Worm (Caenorhabditis elegans) whole organism, L4 larva: ENCODE results near the gene clec-4.
A peak's percentile ranks its signal among the peaks of the same experiment; 100 is the strongest.

Experiments used
- D1046.2 ChIP-seq: fragments of 200-800 bp; sonication (Bioruptor generic); IDR thresholded peaks from 2 replicates; pipeline ENCODE4 v1.3.6; 2022; ENCODE audit warnings: missing genetic modification characterization, missing compliant biosample characterization
- F26F4.8 ChIP-seq: fragments of 200-800 bp; sonication (Bioruptor generic); conservative IDR thresholded peaks from 2 replicates; pipeline ENCODE4 v1.3.6; 2022; ENCODE audit warnings: missing genetic modification characterization, missing compliant biosample characterization
- R02D3.7 ChIP-seq: fragments of 150-350 bp; sonication (generic microtip); optimal IDR thresholded peaks from 3 replicates; lab custom pipeline; 2014; ENCODE audit warnings: missing biosample characterization, missing genetic modification characterization
- T20F7.1 ChIP-seq: fragments of 200-800 bp; sonication (Bioruptor generic); optimal IDR thresholded peaks from 2 replicates; lab custom pipeline; 2018; ENCODE audit warnings: mild to moderate bottlenecking, missing genetic modification characterization, missing compliant biosample characterization
- T26A8.4 ChIP-seq: fragments of 200-800 bp; sonication (Bioruptor generic); IDR thresholded peaks from 2 replicates; pipeline ENCODE4 v1.3.6; 2022; ENCODE audit warnings: missing genetic modification characterization, missing compliant biosample characterization
- Y105C5A.15 ChIP-seq: fragments of 200-800 bp; sonication (Bioruptor generic); IDR thresholded peaks from 2 replicates; pipeline ENCODE4 v1.3.6; 2022; ENCODE audit warnings: missing genetic modification characterization, missing compliant biosample characterization
- Y5F2A.4 ChIP-seq: fragments of 200-800 bp; sonication (Bioruptor generic); optimal IDR thresholded peaks from 2 replicates; lab custom pipeline; 2018; ENCODE audit warnings: mild to moderate bottlenecking, missing genetic modification characterization, missing compliant biosample characterization
- aha-1 ChIP-seq: fragments of 150-350 bp; peaks from one replicate; lab custom pipeline; 2014; ENCODE audit warnings: missing biosample characterization, missing genetic modification characterization
- aly-2 ChIP-seq: sonication (generic microtip); optimal IDR thresholded peaks from 2 replicates; lab custom pipeline; 2018; ENCODE audit warnings: missing biosample characterization, missing genetic modification characterization
- ceh-20 ChIP-seq: fragments of 200-800 bp; sonication (Bioruptor generic); IDR thresholded peaks from 2 replicates; pipeline ENCODE4 v1.3.6; 2022; ENCODE audit warnings: missing genetic modification reagents, missing genetic modification characterization, missing compliant biosample characterization
- ceh-82 ChIP-seq: sonication (generic microtip); optimal IDR thresholded peaks from 2 replicates; lab custom pipeline; 2017; ENCODE audit warnings: missing biosample characterization, missing genetic modification characterization
- cey-2 ChIP-seq: sonication (generic microtip); optimal IDR thresholded peaks from 3 replicates; lab custom pipeline; 2017; ENCODE audit warnings: missing genetic modification characterization, mild to moderate bottlenecking, missing compliant biosample characterization, antibody characterized with exemption, borderline replicate concordance; ENCODE audit not compliant: insufficient read depth
- daf-19 ChIP-seq: fragments of 200-800 bp; sonication (Bioruptor generic); conservative IDR thresholded peaks from 2 replicates; pipeline ENCODE4 v1.3.6; 2022; ENCODE audit warnings: missing genetic modification characterization, missing compliant biosample characterization
- dmd-6 ChIP-seq: fragments of 200-800 bp; sonication (Bioruptor generic); IDR thresholded peaks from 2 replicates; pipeline ENCODE4 v1.3.6; 2022; ENCODE audit warnings: missing genetic modification reagents, missing genetic modification characterization, missing compliant biosample characterization
- fkh-10 ChIP-seq: fragments of 150-350 bp; optimal IDR thresholded peaks from 2 replicates; lab custom pipeline; 2014; ENCODE audit warnings: missing biosample characterization, missing genetic modification reagents, missing genetic modification characterization
- hif-1 ChIP-seq, 2 experiments: sonication (generic microtip); optimal IDR thresholded peaks; 2 replicates each; lab custom pipeline; 2016 to 2017; ENCODE audit warnings: missing compliant biosample characterization in 2 of 2, missing genetic modification characterization in 2 of 2, missing genetic modification reagents in 2 of 2, missing genotype in 2 of 2, mild to moderate bottlenecking in 1 of 2
- hlh-11 ChIP-seq: fragments of 200-800 bp; sonication (Bioruptor generic); optimal IDR thresholded peaks from 2 replicates; lab custom pipeline; 2018; ENCODE audit warnings: mild to moderate bottlenecking, missing genetic modification characterization, missing compliant biosample characterization
- hlh-30 ChIP-seq: sonication (generic microtip); optimal IDR thresholded peaks from 2 replicates; lab custom pipeline; 2017; ENCODE audit warnings: antibody characterized with exemption, mild to moderate bottlenecking, missing genetic modification characterization, missing compliant biosample characterization; ENCODE audit not compliant: insufficient read depth
- lin-15B ChIP-seq: fragments of 150-350 bp; sonication (generic microtip); optimal IDR thresholded peaks from 3 replicates; lab custom pipeline; 2014; ENCODE audit warnings: missing biosample characterization, missing genetic modification characterization
- lin-29 ChIP-seq: fragments of 200-800 bp; sonication (Bioruptor generic); IDR thresholded peaks from 2 replicates; pipeline ENCODE4 v1.3.6; 2022; ENCODE audit warnings: missing genetic modification reagents, missing genetic modification characterization, missing compliant biosample characterization
- lir-3 ChIP-seq: sonication (generic microtip); optimal IDR thresholded peaks from 2 replicates; lab custom pipeline; 2016; ENCODE audit warnings: mild to moderate bottlenecking, missing genetic modification characterization, missing compliant biosample characterization
- lsy-2 ChIP-seq, 2 experiments: fragments of 150-350 bp in 1 of 2; sonication (generic microtip) in 1 of 2; optimal IDR thresholded peaks; 2 replicates each; lab custom pipeline; 2014 to 2017; ENCODE audit warnings: missing biosample characterization in 2 of 2, missing genetic modification characterization in 2 of 2
- madf-5 ChIP-seq, 2 experiments: fragments of 200-800 bp; sonication (Bioruptor generic); IDR thresholded peaks; 2 replicates each; pipeline ENCODE4 v1.3.6; 2022; ENCODE audit warnings: missing compliant biosample characterization in 2 of 2, missing genetic modification characterization in 2 of 2
- madf-9 ChIP-seq: fragments of 200-800 bp; sonication (Bioruptor generic); conservative IDR thresholded peaks from 2 replicates; pipeline ENCODE4 v1.3.6; 2022; ENCODE audit warnings: missing genetic modification reagents, missing genetic modification characterization, missing compliant biosample characterization
- mdl-1 ChIP-seq, 2 experiments: fragments of 150-350 bp in 1 of 2; sonication (generic microtip) in 1 of 2; optimal IDR thresholded peaks; 2 replicates each; lab custom pipeline; 2014 to 2017; ENCODE audit warnings: missing biosample characterization in 2 of 2, missing genetic modification characterization in 2 of 2
- mdt-29 ChIP-seq: fragments of 200-800 bp; sonication (Bioruptor generic); IDR thresholded peaks from 2 replicates; pipeline ENCODE4 v1.3.6; 2022; ENCODE audit warnings: missing genetic modification reagents, missing genetic modification characterization, missing compliant biosample characterization
- mxl-3 ChIP-seq: fragments of 200-800 bp; sonication (Bioruptor generic); optimal IDR thresholded peaks from 2 replicates; lab custom pipeline; 2018; ENCODE audit warnings: mild to moderate bottlenecking, missing genetic modification characterization, missing compliant biosample characterization
- nhr-10 ChIP-seq: fragments of 150-350 bp; optimal IDR thresholded peaks from 2 replicates; lab custom pipeline; 2014; ENCODE audit warnings: missing biosample characterization, missing genetic modification characterization
- nhr-237 ChIP-seq: sonication (generic microtip); optimal IDR thresholded peaks from 2 replicates; lab custom pipeline; 2017; ENCODE audit warnings: missing biosample characterization, missing genetic modification characterization
- nhr-25 ChIP-seq: sonication (generic microtip); optimal IDR thresholded peaks from 2 replicates; lab custom pipeline; 2017; ENCODE audit warnings: missing genetic modification characterization, mild to moderate bottlenecking, missing compliant biosample characterization, antibody characterized with exemption, moderate library complexity, borderline replicate concordance; ENCODE audit not compliant: insufficient read depth
- nhr-28 ChIP-seq: fragments of 150-350 bp; optimal IDR thresholded peaks from 2 replicates; lab custom pipeline; 2014; ENCODE audit warnings: missing biosample characterization, missing genetic modification characterization
- nhr-41 ChIP-seq: fragments of 200-800 bp; sonication (Bioruptor generic); IDR thresholded peaks from 2 replicates; pipeline ENCODE4 v1.3.6; 2022; ENCODE audit warnings: missing genetic modification reagents, missing genetic modification characterization, missing compliant biosample characterization
- nhr-48 ChIP-seq: sonication (generic microtip); optimal IDR thresholded peaks from 2 replicates; lab custom pipeline; 2016; ENCODE audit warnings: mild to moderate bottlenecking, missing genetic modification characterization, missing compliant biosample characterization
- nhr-76 ChIP-seq: fragments of 150-350 bp; optimal IDR thresholded peaks from 2 replicates; lab custom pipeline; 2014; ENCODE audit warnings: missing biosample characterization, missing genetic modification characterization
- pqm-1 ChIP-seq: sonication (generic microtip); optimal IDR thresholded peaks from 2 replicates; lab custom pipeline; 2017; ENCODE audit warnings: missing biosample characterization, missing genetic modification characterization
- snpc-1.2 ChIP-seq: fragments of 200-800 bp; sonication (Bioruptor generic); IDR thresholded peaks from 2 replicates; pipeline ENCODE4 v1.3.6; 2022; ENCODE audit warnings: missing genetic modification reagents, missing genetic modification characterization, missing compliant biosample characterization
- tag-97 ChIP-seq: fragments of 200-800 bp; sonication (Bioruptor generic); IDR thresholded peaks from 2 replicates; pipeline ENCODE4 v1.3.6; 2022; ENCODE audit warnings: missing genetic modification characterization, missing compliant biosample characterization
- unc-62 ChIP-seq, 3 experiments: fragments of 150-350 bp in 1 of 3; sonication (generic microtip); optimal IDR thresholded peaks in 2 of 3; peaks in 1 of 3; 1 replicate in 1 of 3; 2 replicates in 2 of 3; lab custom pipeline; 2014 to 2017; ENCODE audit warnings: missing biosample characterization in 3 of 3, missing genetic modification characterization in 3 of 3, missing genetic modification reagents in 3 of 3, missing genotype in 1 of 3
- zag-1 ChIP-seq: fragments of 150-350 bp; optimal IDR thresholded peaks from 2 replicates; lab custom pipeline; 2014; ENCODE audit warnings: missing biosample characterization, missing genetic modification characterization
- zfp-2 ChIP-seq: sonication (generic microtip); optimal IDR thresholded peaks from 2 replicates; lab custom pipeline; 2016; ENCODE audit warnings: mild to moderate bottlenecking, missing genetic modification characterization, missing compliant biosample characterization
- zip-11 ChIP-seq: fragments of 200-800 bp; sonication (Bioruptor generic); IDR thresholded peaks from 2 replicates; pipeline ENCODE4 v1.3.6; 2022; ENCODE audit warnings: missing genetic modification characterization, missing compliant biosample characterization
- ztf-7 ChIP-seq: fragments of 150-350 bp; optimal IDR thresholded peaks from 2 replicates; lab custom pipeline; 2014; ENCODE audit warnings: missing biosample characterization, missing genetic modification characterization

The clec-4 gene

DNA sequence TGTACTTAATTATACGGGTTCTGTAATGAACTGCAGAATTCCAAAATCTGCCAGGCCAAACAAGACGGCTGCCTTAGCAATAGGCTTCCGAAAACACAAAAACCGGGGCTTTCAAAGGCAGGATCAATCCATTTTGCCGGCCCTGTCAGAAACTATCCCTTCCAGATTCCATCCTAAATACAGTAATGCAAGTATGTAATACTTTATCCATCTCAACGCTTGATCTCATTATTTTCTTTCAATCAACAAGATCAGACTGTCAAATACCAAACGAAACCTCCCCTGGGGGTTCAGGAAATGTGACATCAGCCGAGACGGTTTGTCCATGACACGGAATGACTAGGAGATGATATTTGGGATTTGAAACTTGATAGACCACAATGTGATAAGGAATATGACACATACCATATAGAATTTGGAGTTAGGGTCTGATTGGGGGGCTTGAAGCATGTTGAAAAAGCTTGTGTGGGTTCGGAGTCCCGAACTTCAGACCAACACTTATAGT lies 45.3 kb upstream of the clec-4 start:
- TF ChIP-seq unc-62 (GFP tag; optimal IDR thresholded peaks at IDR 0.05 in 1 of 2; lab: Kevin White, UChicago) (peak in 1 of 2 experiments; percentile 96), unc-62 (tag; optimal IDR thresholded peaks at IDR 0.05; lab: Kevin White, UChicago) (no peak), lin-15B (no peak), T20F7.1 (GFP tag; lab: Kevin White, UChicago) (no peak), daf-19 (GFP tag; lab: Robert Waterston, UW) (peak; percentile 60; the same call in 1 of the 2 replicates), T26A8.4 (no peak), Y5F2A.4 (GFP tag; lab: Kevin White, UChicago) (no peak), madf-9 (no peak), madf-5 (GFP tag; IDR thresholded peaks at IDR 0.05; lab: Robert Waterston, UW) (no peak), ceh-20 (GFP tag; lab: Robert Waterston, UW) (no peak), zfp-2 (tag; lab: Kevin White, UChicago) (no peak), zag-1 (tag; lab: Kevin White, UChicago) (no peak), hif-1 (tag; optimal IDR thresholded peaks at IDR 0.05; lab: Kevin White, UChicago) (no peak), R02D3.7 (tag; lab: Kevin White, UChicago) (no peak), F26F4.8 (GFP tag; lab: Robert Waterston, UW) (no peak), tag-97 (GFP tag; lab: Robert Waterston, UW) (no peak), cey-2 (tag; lab: Kevin White, UChicago) (no peak), ztf-7 (tag; lab: Kevin White, UChicago) (no peak), pqm-1 (no peak), fkh-10 (no peak), nhr-237 (tag; lab: Kevin White, UChicago) (no peak), Y105C5A.15 (no peak), lin-29 (no peak), D1046.2 (GFP tag; lab: Robert Waterston, UW) (0 out of 2 replicates have a peak, but pooled peaks have one; percentile 10), mdt-29 (GFP tag; lab: Robert Waterston, UW) (no peak), zip-11 (GFP tag; lab: Robert Waterston, UW) (no peak), aha-1 (peak; percentile 69)

DNA sequence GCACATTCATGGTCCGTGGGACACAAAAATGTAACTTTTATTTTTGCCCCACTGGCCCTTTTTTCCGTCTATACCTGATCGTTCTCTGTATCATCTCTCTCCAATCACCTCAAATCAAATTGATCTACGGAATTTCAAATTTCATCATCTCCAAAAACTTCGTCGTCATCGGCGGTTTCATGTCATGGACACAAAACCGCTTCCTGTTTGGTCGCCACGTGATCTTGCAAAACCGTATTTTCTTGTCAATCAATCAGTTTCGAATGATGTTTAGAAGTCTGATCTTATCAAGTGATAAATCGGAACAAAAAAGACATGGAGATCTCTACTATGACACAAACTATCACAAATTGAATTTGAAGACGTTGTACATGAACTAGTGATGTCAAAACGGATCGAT lies 44.8 kb upstream of the clec-4 start:
- TF ChIP-seq nhr-41 (GFP tag; lab: Robert Waterston, UW): no peak
- TF ChIP-seq nhr-10 (tag; lab: Kevin White, UChicago): peak; percentile 10
- TF ChIP-seq ceh-82 (tag; lab: Kevin White, UChicago): no peak
- TF ChIP-seq F26F4.8 (GFP tag; lab: Robert Waterston, UW): no peak
- no peak for TF ChIP-seq lsy-2 (tag; optimal IDR thresholded peaks at IDR 0.05; lab: Kevin White, UChicago)
- 0 out of 2 replicates have a peak, but pooled peaks have one; percentile 19 for TF ChIP-seq ceh-20 (GFP tag; lab: Robert Waterston, UW)
- peak; percentile 70 for TF ChIP-seq nhr-48 (tag; lab: Kevin White, UChicago)
- TF ChIP-seq D1046.2 (GFP tag; lab: Robert Waterston, UW): no peak
- TF ChIP-seq cey-2 (tag; lab: Kevin White, UChicago): peak; percentile 79
- TF ChIP-seq aly-2 (tag; lab: Kevin White, UChicago): no peak
- TF ChIP-seq unc-62 (GFP tag; optimal IDR thresholded peaks at IDR 0.05 in 1 of 2; lab: Kevin White, UChicago): peak in 1 of 2 experiments; percentile 97
- TF ChIP-seq unc-62 (tag; optimal IDR thresholded peaks at IDR 0.05; lab: Kevin White, UChicago): no peak
- peak; percentile 68 for TF ChIP-seq mxl-3 (GFP tag; lab: Kevin White, UChicago)
- peak; percentile 70 for TF ChIP-seq dmd-6 (GFP tag; lab: Robert Waterston, UW)
- peak; percentile 41 for TF ChIP-seq nhr-76 (tag; lab: Kevin White, UChicago)
- peak in 1 of 2 experiments; percentile 86 for TF ChIP-seq hif-1 (tag; optimal IDR thresholded peaks at IDR 0.05; lab: Kevin White, UChicago)
- peak; percentile 66 for TF ChIP-seq aha-1
- peak; percentile 35 to 85 for TF ChIP-seq mdl-1 (tag; optimal IDR thresholded peaks at IDR 0.05; lab: Kevin White, UChicago)
- TF ChIP-seq hlh-11 (tag; lab: Kevin White, UChicago): peak; percentile 76
- TF ChIP-seq nhr-28: peak; percentile 90
- no peak for TF ChIP-seq lir-3 (tag; lab: Kevin White, UChicago)
- TF ChIP-seq hlh-30 (tag; lab: Kevin White, UChicago): peak; percentile 54
- no peak for TF ChIP-seq snpc-1.2 (GFP tag; lab: Robert Waterston, UW)
- TF ChIP-seq nhr-25 (tag; lab: Kevin White, UChicago): peak; percentile 52
